Worm (Caenorhabditis elegans) whole organism, L3 larva: Measurements from ENCODE around the gene tmbi-4.

Experiments
- ama-1 ChIP-seq: fragments of 150-350 bp; optimal IDR thresholded peaks from 2 replicates; lab custom pipeline; 2018
- daf-12 ChIP-seq: fragments of 150-350 bp; optimal IDR thresholded peaks from 2 replicates; lab custom pipeline; 2014; ENCODE audit warnings: missing biosample characterization, missing genetic modification reagents, missing genetic modification characterization
- hmg-11 ChIP-seq: sonication (generic microtip); optimal IDR thresholded peaks from 2 replicates; lab custom pipeline; 2016; ENCODE audit warnings: missing genetic modification characterization, missing compliant biosample characterization
- lin-15B ChIP-seq: fragments of 150-350 bp; optimal IDR thresholded peaks from 2 replicates; lab custom pipeline; 2014; ENCODE audit warnings: missing biosample characterization, missing genetic modification characterization
- lin-39 ChIP-seq: fragments of 150-350 bp; optimal IDR thresholded peaks from 2 replicates; lab custom pipeline; 2018; ENCODE audit warnings: missing biosample characterization, missing genetic modification reagents, missing genetic modification characterization
- nfya-1 ChIP-seq: sonication (generic microtip); optimal IDR thresholded peaks from 2 replicates; lab custom pipeline; 2017; ENCODE audit warnings: missing genetic modification characterization, mild to moderate bottlenecking, missing compliant biosample characterization, antibody characterized with exemption, moderate library complexity; ENCODE audit not compliant: insufficient read depth
- nhr-237 ChIP-seq: fragments of 150-350 bp; optimal IDR thresholded peaks from 2 replicates; lab custom pipeline; 2014; ENCODE audit warnings: missing biosample characterization, missing genetic modification characterization
- nhr-67 ChIP-seq: fragments of 150-350 bp; optimal IDR thresholded peaks from 2 replicates; lab custom pipeline; 2014; ENCODE audit warnings: missing biosample characterization, missing genetic modification characterization
- nhr-77 ChIP-seq: fragments of 150-350 bp; optimal IDR thresholded peaks from 2 replicates; lab custom pipeline; 2014; ENCODE audit warnings: missing biosample characterization, missing genetic modification characterization
- snpc-4 ChIP-seq: fragments of 150-350 bp; optimal IDR thresholded peaks from 2 replicates; lab custom pipeline; 2014; ENCODE audit warnings: missing biosample characterization, missing genetic modification characterization
- zag-1 ChIP-seq: fragments of 150-350 bp; optimal IDR thresholded peaks from 2 replicates; lab custom pipeline; 2014; ENCODE audit warnings: missing biosample characterization, missing genetic modification characterization
- ztf-4 ChIP-seq: fragments of 150-350 bp; optimal IDR thresholded peaks from 2 replicates; lab custom pipeline; 2014; ENCODE audit warnings: missing biosample characterization, missing genetic modification characterization

DNA sequence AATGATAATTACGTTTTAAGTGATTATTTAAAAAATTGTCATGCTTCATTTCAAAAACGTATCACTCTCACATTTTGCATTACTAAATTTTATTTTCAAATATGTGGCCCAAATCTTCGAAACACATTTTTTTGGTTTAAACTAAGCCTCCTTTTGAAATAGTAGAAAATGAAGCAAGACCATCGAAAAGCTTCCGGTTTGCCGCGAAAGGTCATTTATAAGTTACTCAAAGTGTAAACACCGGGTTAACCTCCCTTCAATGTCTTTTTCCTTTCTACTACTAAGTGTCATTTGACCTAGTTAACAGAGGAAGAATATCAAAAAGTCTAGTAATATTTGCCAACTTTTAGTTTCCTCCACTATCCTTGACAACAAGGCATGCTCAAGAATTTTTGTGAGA lies 56.2 kb downstream of the tmbi-4 start:
- TF ChIP-seq lin-39: no peak
- no peak for TF ChIP-seq nhr-77 (tag; lab: Kevin White, UChicago)
- no peak for TF ChIP-seq hmg-11 (tag; lab: Kevin White, UChicago)
- TF ChIP-seq ama-1 (lab: Kevin White, UChicago): no peak
- TF ChIP-seq nhr-237 (tag; lab: Kevin White, UChicago): no peak
- no peak for TF ChIP-seq snpc-4
- no peak for TF ChIP-seq lin-15B (tag; lab: Kevin White, UChicago)
- TF ChIP-seq daf-12 (tag; lab: Kevin White, UChicago): no peak
- no peak for TF ChIP-seq nhr-67
- no peak for TF ChIP-seq nfya-1 (tag; lab: Kevin White, UChicago)
- TF ChIP-seq ztf-4: no peak
- no peak for TF ChIP-seq zag-1
